Worm (Caenorhabditis elegans) whole organism, mixed stage, embryonic: Measurements from ENCODE around the gene F56D5.5.

ENCODE experiments used
- ces-1 ChIP-seq: fragments of 150-350 bp; optimal IDR thresholded peaks from 2 replicates; lab custom pipeline; 2014; ENCODE audit warnings: missing biosample characterization, missing genetic modification reagents, missing genetic modification characterization
- ham-2 ChIP-seq: fragments of 200-800 bp; sonication (Bioruptor generic); optimal IDR thresholded peaks from 2 replicates; lab custom pipeline; 2018; ENCODE audit warnings: mild to moderate bottlenecking, missing genetic modification characterization, missing compliant biosample characterization
- hlh-1 ChIP-seq: fragments of 150-350 bp; optimal IDR thresholded peaks from 2 replicates; lab custom pipeline; 2014; ENCODE audit warnings: missing biosample characterization, missing genetic modification reagents, missing genetic modification characterization
- lsy-2 ChIP-seq: fragments of 150-350 bp; optimal IDR thresholded peaks from 2 replicates; lab custom pipeline; 2014; ENCODE audit warnings: missing biosample characterization, missing genetic modification characterization
- mls-2 ChIP-seq: sonication (generic microtip); optimal IDR thresholded peaks from 2 replicates; lab custom pipeline; 2016; ENCODE audit warnings: mild to moderate bottlenecking, missing genetic modification characterization, moderate library complexity, missing compliant biosample characterization
- nhr-237 ChIP-seq: fragments of 150-350 bp; optimal IDR thresholded peaks from 2 replicates; lab custom pipeline; 2014; ENCODE audit warnings: missing biosample characterization, missing genetic modification characterization
- pha-4 ChIP-seq: fragments of 150-350 bp; optimal IDR thresholded peaks from 2 replicates; lab custom pipeline; 2018; ENCODE audit warnings: missing biosample characterization, missing genetic modification reagents, missing genetic modification characterization
- snpc-4 ChIP-seq: fragments of 150-350 bp; optimal IDR thresholded peaks from 2 replicates; lab custom pipeline; 2014; ENCODE audit warnings: missing biosample characterization, missing genetic modification characterization

Gene F56D5.5

ce11 chrIV:9371126-9371525 lies 36.8 kb downstream of the F56D5.5 start, which contains the start of gene fbxc-58:
TSS of gene fbxc-58 (plus strand) at chrIV:9371508.
- TF ChIP-seq pha-4 (tag; lab: Kevin White, UChicago) (no peak), ham-2 (no peak), ces-1 (GFP tag; lab: Kevin White, UChicago) (peak; percentile 53)

ce11 chrIV:9367852-9368627 lies 39.9 kb downstream of the F56D5.5 start:
- no peak for TF ChIP-seq mls-2 (tag; lab: Kevin White, UChicago)
- peak; percentile 55 for TF ChIP-seq pha-4 (tag; lab: Kevin White, UChicago)
- no peak for TF ChIP-seq nhr-237 (tag; lab: Kevin White, UChicago)
- TF ChIP-seq ces-1 (GFP tag; lab: Kevin White, UChicago) = peak; percentile 2
- peak; percentile 29 for TF ChIP-seq hlh-1 (tag; lab: Kevin White, UChicago)
- TF ChIP-seq, all 35 proteins: peak for 3

ce11 chrIV:9366411-9366810 lies 41.5 kb downstream of the F56D5.5 start, which contains the start of gene pezo-1:
TSS of gene pezo-1 (minus strand) at chrIV:9366511.
- TF ChIP-seq snpc-4 (tag; lab: Kevin White, UChicago) (no peak), lsy-2 (peak; percentile 71)
